Fruit fly (Drosophila melanogaster): ENCODE results near the gene P5cr.

P5cr gene

DNA sequence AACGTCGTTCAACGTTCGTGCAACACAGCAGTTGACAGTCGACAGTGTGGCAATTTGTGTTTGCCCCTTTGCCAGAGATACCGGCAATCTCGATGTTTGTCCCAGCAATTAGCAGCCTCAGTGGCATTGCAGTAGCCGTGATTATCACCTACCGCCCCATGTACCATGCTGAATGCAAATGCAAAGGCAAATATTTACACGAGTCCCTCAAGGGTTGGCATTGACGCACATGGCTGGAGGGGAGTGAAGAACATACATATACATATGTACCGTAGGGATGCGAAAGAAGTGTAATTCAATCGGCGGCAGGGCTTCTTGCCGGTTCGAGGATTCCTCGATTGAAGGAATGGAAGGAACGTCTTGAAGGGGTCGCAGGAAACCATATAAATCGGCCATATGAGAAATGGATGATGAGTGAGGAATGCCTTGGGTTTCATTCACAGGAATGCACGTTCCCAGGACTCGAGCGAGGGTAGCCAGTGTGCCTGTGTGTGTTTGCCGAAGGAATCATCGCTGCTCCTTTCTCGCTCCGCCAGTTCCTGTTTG, 28.8 kb upstream of the P5cr start:
- TF ChIP-seq Ets98B (GFP tag; IDR thresholded peaks at IDR 0.05) (no peak), Pif1B (GFP tag; optimal IDR thresholded peaks at IDR 0.05) (no peak), CG34367 (tag; optimal IDR thresholded peaks at IDR 0.05) (no peak), CG10348 (GFP tag; IDR thresholded peaks at IDR 0.05) (0 out of 2 replicates have a peak, but pooled peaks have one; percentile 12), CG8301 (tag; optimal IDR thresholded peaks at IDR 0.05) (no peak), Pif1A (GFP tag; optimal IDR thresholded peaks at IDR 0.05) (peak; percentile 5), Snoo (tag; optimal IDR thresholded peaks at IDR 0.05) (no peak), CG17806 (tag; optimal IDR thresholded peaks at IDR 0.05) (no peak), fd96Ca (GFP tag; IDR thresholded peaks at IDR 0.05) (no peak), CG4496 (GFP tag; IDR thresholded peaks at IDR 0.05) (no peak), CG15710 (tag; optimal IDR thresholded peaks at IDR 0.05) (no peak), rn (GFP tag; IDR thresholded peaks at IDR 0.05) (no peak), CG8159 (tag; optimal IDR thresholded peaks at IDR 0.05) (no peak), CG13204 (GFP tag; optimal IDR thresholded peaks at IDR 0.05) (peak; percentile 14), CG9948 (tag; optimal IDR thresholded peaks at IDR 0.05) (no peak), CG12605 (GFP tag; IDR thresholded peaks at IDR 0.05) (no peak), EcR (GFP tag; optimal IDR thresholded peaks at IDR 0.05) (no peak), D1 (tag; optimal IDR thresholded peaks at IDR 0.05) (no peak), CG32121 (GFP tag; IDR thresholded peaks at IDR 0.05) (no peak), gl (tag; optimal IDR thresholded peaks at IDR 0.05) (peak; percentile 70), CG14655 (GFP tag; optimal IDR thresholded peaks at IDR 0.05) (no peak)

DNA sequence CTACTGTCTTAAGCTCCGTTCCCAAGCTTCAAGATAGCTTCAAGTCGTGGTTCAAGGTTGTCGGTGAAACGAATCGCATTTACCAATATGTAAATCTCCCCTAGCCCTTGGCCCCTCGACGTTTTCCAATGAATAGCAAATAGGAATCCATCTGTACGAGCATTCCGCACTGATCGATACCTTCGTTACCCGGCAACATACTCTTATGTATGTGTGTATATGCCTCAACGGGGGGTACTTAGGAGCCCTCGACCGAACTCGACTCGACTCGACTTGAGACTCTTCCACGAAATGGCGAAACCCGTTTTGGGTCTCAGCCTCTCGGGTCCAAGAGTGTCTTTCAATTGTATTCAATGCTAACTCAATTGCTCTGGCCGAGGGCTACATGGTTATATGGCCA, 27.0 kb upstream of the P5cr start:
- TF ChIP-seq EcR (GFP tag; optimal IDR thresholded peaks at IDR 0.05) = peak; percentile 61
- no peak for TF ChIP-seq rn (GFP tag; IDR thresholded peaks at IDR 0.05)

DNA sequence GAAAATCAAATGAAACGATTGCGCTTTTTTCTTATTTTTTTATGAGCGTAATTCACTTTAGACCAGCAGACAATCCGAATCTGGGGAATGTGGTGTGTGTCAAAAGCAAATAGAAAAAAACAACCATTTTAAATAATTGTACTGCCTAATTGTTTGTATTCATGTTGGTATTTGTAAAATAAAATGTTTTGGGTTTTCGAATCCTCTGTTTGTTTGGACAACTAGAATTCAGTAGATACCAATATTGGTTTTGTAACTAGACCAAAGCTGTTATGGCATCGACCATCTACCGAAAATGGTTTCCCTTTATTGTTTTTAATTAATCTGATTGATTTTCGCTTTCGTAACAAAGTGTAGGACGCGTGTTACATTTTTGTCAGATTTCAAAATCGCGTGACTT, 17.8 kb upstream of the P5cr start:
- no peak for TF ChIP-seq CG12605 (GFP tag; IDR thresholded peaks at IDR 0.05)
- TF ChIP-seq CG17806 (tag; optimal IDR thresholded peaks at IDR 0.05) = no peak
- no peak for TF ChIP-seq CG14655 (GFP tag; optimal IDR thresholded peaks at IDR 0.05)
- TF ChIP-seq Snoo (tag; optimal IDR thresholded peaks at IDR 0.05) = no peak
- no peak for TF ChIP-seq CG8159 (tag; optimal IDR thresholded peaks at IDR 0.05)
- no peak for TF ChIP-seq CG34367 (tag; optimal IDR thresholded peaks at IDR 0.05)
- TF ChIP-seq CG13204 (GFP tag; optimal IDR thresholded peaks at IDR 0.05) = no peak
- no peak for TF ChIP-seq fd96Ca (GFP tag; IDR thresholded peaks at IDR 0.05)
- no peak for TF ChIP-seq Pif1A (GFP tag; optimal IDR thresholded peaks at IDR 0.05)
- no peak for TF ChIP-seq CG9948 (tag; optimal IDR thresholded peaks at IDR 0.05)
- TF ChIP-seq CG15710 (tag; optimal IDR thresholded peaks at IDR 0.05) = no peak
- no peak for TF ChIP-seq rn (GFP tag; IDR thresholded peaks at IDR 0.05)
- TF ChIP-seq D1 (tag; optimal IDR thresholded peaks at IDR 0.05) = no peak
- no peak for TF ChIP-seq CG10348 (GFP tag; IDR thresholded peaks at IDR 0.05)
- TF ChIP-seq CG4496 (GFP tag; IDR thresholded peaks at IDR 0.05) = no peak
- TF ChIP-seq Pif1B (GFP tag; optimal IDR thresholded peaks at IDR 0.05) = no peak
- no peak for TF ChIP-seq EcR (GFP tag; optimal IDR thresholded peaks at IDR 0.05)
- no peak for TF ChIP-seq CG32121 (GFP tag; IDR thresholded peaks at IDR 0.05)
- TF ChIP-seq gl (tag; optimal IDR thresholded peaks at IDR 0.05) = no peak

DNA sequence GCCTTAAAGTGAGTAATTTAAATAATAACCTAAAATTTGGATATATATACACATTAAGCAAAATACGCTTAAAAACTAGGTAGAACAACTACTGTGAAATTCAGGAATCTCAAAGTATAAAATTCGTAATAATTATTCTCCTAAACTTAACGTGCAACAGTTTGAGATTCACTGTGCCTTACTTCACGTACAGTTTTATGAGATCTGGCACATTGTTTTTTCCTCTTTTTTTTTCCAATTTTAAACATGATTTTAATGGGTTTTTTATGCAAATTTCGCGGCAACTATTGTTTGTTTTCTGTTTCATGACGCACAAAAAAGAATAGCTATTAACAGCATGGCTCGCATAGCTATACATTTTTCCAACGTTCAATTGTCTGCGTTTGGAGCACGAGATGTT, 16.8 kb upstream of the P5cr start:
- TF ChIP-seq CG8301 (tag; optimal IDR thresholded peaks at IDR 0.05) (no peak), CG32121 (GFP tag; IDR thresholded peaks at IDR 0.05) (no peak), Snoo (tag; optimal IDR thresholded peaks at IDR 0.05) (no peak), CG34367 (tag; optimal IDR thresholded peaks at IDR 0.05) (no peak), CG12605 (GFP tag; IDR thresholded peaks at IDR 0.05) (no peak), EcR (GFP tag; optimal IDR thresholded peaks at IDR 0.05) (no peak), CG10348 (GFP tag; IDR thresholded peaks at IDR 0.05) (no peak), CG17806 (tag; optimal IDR thresholded peaks at IDR 0.05) (no peak), fd96Ca (GFP tag; IDR thresholded peaks at IDR 0.05) (no peak), Ets98B (GFP tag; IDR thresholded peaks at IDR 0.05) (no peak), CG14655 (GFP tag; optimal IDR thresholded peaks at IDR 0.05) (no peak), rn (GFP tag; IDR thresholded peaks at IDR 0.05) (no peak), Pif1B (GFP tag; optimal IDR thresholded peaks at IDR 0.05) (no peak), CG15710 (tag; optimal IDR thresholded peaks at IDR 0.05) (no peak), CG13204 (GFP tag; optimal IDR thresholded peaks at IDR 0.05) (no peak), CG4496 (GFP tag; IDR thresholded peaks at IDR 0.05) (no peak), Pif1A (GFP tag; optimal IDR thresholded peaks at IDR 0.05) (no peak), CG9948 (tag; optimal IDR thresholded peaks at IDR 0.05) (no peak), D1 (tag; optimal IDR thresholded peaks at IDR 0.05) (no peak), CG8159 (tag; optimal IDR thresholded peaks at IDR 0.05) (no peak)

DNA sequence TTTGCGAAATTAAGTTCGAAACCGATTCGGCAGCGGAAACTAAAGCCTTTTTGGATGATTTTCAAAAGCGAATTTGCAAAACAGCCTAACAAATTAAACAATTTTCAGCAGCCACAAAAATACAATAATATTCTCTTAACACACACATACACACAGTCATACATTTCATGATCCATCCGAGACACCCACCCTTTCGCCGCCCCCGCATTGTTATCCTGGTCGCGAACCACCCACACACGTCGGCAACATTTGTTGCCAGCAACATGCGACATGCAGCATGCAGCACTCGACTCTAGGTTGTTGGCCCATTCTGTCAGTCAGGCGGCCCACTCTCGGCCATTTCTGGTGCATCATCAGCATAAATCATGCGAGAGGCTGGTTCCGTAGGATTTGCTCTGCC, 14.7 kb upstream of the P5cr start:
- TF ChIP-seq CG14655 (GFP tag; optimal IDR thresholded peaks at IDR 0.05) (no peak), Pif1B (GFP tag; optimal IDR thresholded peaks at IDR 0.05) (no peak), EcR (GFP tag; optimal IDR thresholded peaks at IDR 0.05) (no peak), Snoo (tag; optimal IDR thresholded peaks at IDR 0.05) (no peak), CG10348 (GFP tag; IDR thresholded peaks at IDR 0.05) (no peak), Ets98B (GFP tag; IDR thresholded peaks at IDR 0.05) (no peak), CG4496 (GFP tag; IDR thresholded peaks at IDR 0.05) (no peak), CG13204 (GFP tag; optimal IDR thresholded peaks at IDR 0.05) (no peak), D1 (tag; optimal IDR thresholded peaks at IDR 0.05) (no peak), CG9948 (tag; optimal IDR thresholded peaks at IDR 0.05) (no peak), CG8159 (tag; optimal IDR thresholded peaks at IDR 0.05) (no peak), CG8301 (tag; optimal IDR thresholded peaks at IDR 0.05) (no peak), CG34367 (tag; optimal IDR thresholded peaks at IDR 0.05) (no peak), CG12605 (GFP tag; IDR thresholded peaks at IDR 0.05) (no peak), CG17806 (tag; optimal IDR thresholded peaks at IDR 0.05) (no peak), rn (GFP tag; IDR thresholded peaks at IDR 0.05) (no peak), CG15710 (tag; optimal IDR thresholded peaks at IDR 0.05) (no peak), gl (tag; optimal IDR thresholded peaks at IDR 0.05) (no peak), fd96Ca (GFP tag; IDR thresholded peaks at IDR 0.05) (no peak)
